Worm (Caenorhabditis elegans): Measurements from ENCODE around the gene nhx-2.

DNA sequence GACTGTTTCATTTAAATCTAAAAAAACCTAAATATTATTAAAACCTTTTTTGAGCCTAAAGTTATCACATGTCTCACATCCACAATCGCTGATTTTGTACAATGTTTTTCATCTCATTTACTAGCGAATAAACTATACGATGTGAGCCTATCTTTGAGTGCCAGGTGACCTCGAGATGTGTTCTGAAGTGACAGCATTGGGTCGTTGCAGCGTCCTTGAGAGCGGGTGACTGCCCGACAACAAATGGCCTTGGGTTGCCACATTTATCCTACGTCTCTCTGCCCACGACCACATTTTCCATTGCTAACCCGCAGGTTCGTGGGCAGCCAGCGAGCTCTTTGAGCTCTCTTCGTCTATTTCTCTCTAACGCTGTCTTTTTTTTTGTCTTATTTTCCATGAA is 26.8 kb downstream of the nhx-2 start, which contains the start of gene lir-2:
- TF ChIP-seq lin-13 (GFP tag; optimal IDR thresholded peaks at IDR 0.05) (no peak), lsy-2 (tag; optimal IDR thresholded peaks at IDR 0.05) (no peak), ama-1 (optimal IDR thresholded peaks at IDR 0.05) (no peak), fos-1 (tag; optimal IDR thresholded peaks at IDR 0.05) (no peak), mab-5 (tag; optimal IDR thresholded peaks at IDR 0.05) (no peak), nhr-237 (tag; optimal IDR thresholded peaks at IDR 0.05) (no peak), aly-2 (tag; optimal IDR thresholded peaks at IDR 0.05) (no peak), nhr-21 (tag; optimal IDR thresholded peaks at IDR 0.05) (no peak), R02D3.7 (tag; optimal IDR thresholded peaks at IDR 0.05) (no peak), ceh-16 (tag; optimal IDR thresholded peaks at IDR 0.05) (no peak), sma-3 (GFP tag; optimal IDR thresholded peaks at IDR 0.05) (no peak)

All from whole organism, L2 larva.